Worm (Caenorhabditis elegans) whole organism, L4 larva: ENCODE results near the gene Y105C5B.9.

Source experiments
- D1046.2 ChIP-seq: fragments of 200-800 bp; sonication (Bioruptor generic); IDR thresholded peaks from 2 replicates; pipeline ENCODE4 v1.3.6; 2022; ENCODE audit warnings: missing genetic modification characterization, missing compliant biosample characterization
- F10B5.3 ChIP-seq: sonication (generic microtip); optimal IDR thresholded peaks from 2 replicates; lab custom pipeline; 2016; ENCODE audit warnings: mild to moderate bottlenecking, missing genetic modification characterization, missing compliant biosample characterization
- F37D6.2 ChIP-seq: sonication (generic microtip); optimal IDR thresholded peaks from 2 replicates; lab custom pipeline; 2016; ENCODE audit warnings: mild to moderate bottlenecking, missing genetic modification characterization, missing compliant biosample characterization
- F44E2.7 ChIP-seq: fragments of 200-800 bp; sonication (Bioruptor generic); IDR thresholded peaks from 2 replicates; pipeline ENCODE4 v2.1.2; 2022; ENCODE audit warnings: missing genetic modification characterization, missing compliant biosample characterization
- T26A8.4 ChIP-seq: fragments of 200-800 bp; sonication (Bioruptor generic); IDR thresholded peaks from 2 replicates; pipeline ENCODE4 v1.3.6; 2022; ENCODE audit warnings: missing genetic modification characterization, missing compliant biosample characterization
- Y48G9A.11 ChIP-seq: fragments of 200-800 bp; sonication (Bioruptor generic); IDR thresholded peaks from 2 replicates; pipeline ENCODE4 v1.3.6; 2022; ENCODE audit warnings: missing genetic modification reagents, missing genetic modification characterization, missing compliant biosample characterization
- ZK546.5 ChIP-seq, 2 experiments: sonication (generic microtip); optimal IDR thresholded peaks; 2 replicates each; lab custom pipeline; 2017; ENCODE audit warnings: missing biosample characterization in 2 of 2, missing genetic modification characterization in 2 of 2
- aha-1 ChIP-seq: fragments of 150-350 bp; peaks from one replicate; lab custom pipeline; 2014; ENCODE audit warnings: missing biosample characterization, missing genetic modification characterization
- attf-4 ChIP-seq: sonication (generic microtip); optimal IDR thresholded peaks from 3 replicates; lab custom pipeline; 2017; ENCODE audit warnings: missing biosample characterization, missing genetic modification characterization
- ces-1 ChIP-seq: fragments of 150-350 bp; sonication (generic microtip); optimal IDR thresholded peaks from 4 replicates; lab custom pipeline; 2014; ENCODE audit warnings: missing biosample characterization, missing genetic modification reagents, missing genetic modification characterization
- cey-2 ChIP-seq: sonication (generic microtip); optimal IDR thresholded peaks from 3 replicates; lab custom pipeline; 2017; ENCODE audit warnings: missing genetic modification characterization, mild to moderate bottlenecking, missing compliant biosample characterization, antibody characterized with exemption, borderline replicate concordance; ENCODE audit not compliant: insufficient read depth
- ctbp-1 ChIP-seq: fragments of 200-800 bp; sonication (Bioruptor generic); IDR thresholded peaks from 2 replicates; pipeline ENCODE4 v1.3.6; 2022; ENCODE audit warnings: missing genetic modification reagents, missing genetic modification characterization, missing compliant biosample characterization
- duxl-1 ChIP-seq: sonication (generic microtip); optimal IDR thresholded peaks from 2 replicates; lab custom pipeline; 2016; ENCODE audit warnings: mild to moderate bottlenecking, missing genetic modification characterization, moderate library complexity, missing compliant biosample characterization; ENCODE audit not compliant: poor library complexity
- hif-1 ChIP-seq, 2 experiments: sonication (generic microtip); optimal IDR thresholded peaks; 2 replicates each; lab custom pipeline; 2016 to 2017; ENCODE audit warnings: missing compliant biosample characterization in 2 of 2, missing genetic modification characterization in 2 of 2, missing genetic modification reagents in 2 of 2, missing genotype in 2 of 2, mild to moderate bottlenecking in 1 of 2
- hlh-30 ChIP-seq: sonication (generic microtip); optimal IDR thresholded peaks from 2 replicates; lab custom pipeline; 2017; ENCODE audit warnings: antibody characterized with exemption, mild to moderate bottlenecking, missing genetic modification characterization, missing compliant biosample characterization; ENCODE audit not compliant: insufficient read depth
- hmg-1.1 ChIP-seq: fragments of 200-800 bp; sonication (Bioruptor generic); IDR thresholded peaks from 2 replicates; pipeline ENCODE4 v1.3.6; 2022; ENCODE audit warnings: missing genetic modification reagents, missing genetic modification characterization, missing compliant biosample characterization
- lim-7 ChIP-seq: fragments of 200-800 bp; sonication (Bioruptor generic); IDR thresholded peaks from 2 replicates; pipeline ENCODE4 v1.3.6; 2022; ENCODE audit warnings: missing genetic modification characterization, missing compliant biosample characterization
- lin-13 ChIP-seq: fragments of 150-350 bp; optimal IDR thresholded peaks from 2 replicates; lab custom pipeline; 2014; ENCODE audit warnings: missing biosample characterization, missing genetic modification reagents, missing genetic modification characterization
- lin-29 ChIP-seq: fragments of 200-800 bp; sonication (Bioruptor generic); IDR thresholded peaks from 2 replicates; pipeline ENCODE4 v1.3.6; 2022; ENCODE audit warnings: missing genetic modification reagents, missing genetic modification characterization, missing compliant biosample characterization
- madf-5 ChIP-seq, 2 experiments: fragments of 200-800 bp; sonication (Bioruptor generic); IDR thresholded peaks; 2 replicates each; pipeline ENCODE4 v1.3.6; 2022; ENCODE audit warnings: missing compliant biosample characterization in 2 of 2, missing genetic modification characterization in 2 of 2
- mdl-1 ChIP-seq, 2 experiments: fragments of 150-350 bp in 1 of 2; sonication (generic microtip) in 1 of 2; optimal IDR thresholded peaks; 2 replicates each; lab custom pipeline; 2014 to 2017; ENCODE audit warnings: missing biosample characterization in 2 of 2, missing genetic modification characterization in 2 of 2
- mxl-2 ChIP-seq: fragments of 200-800 bp; sonication (Bioruptor generic); conservative IDR thresholded peaks from 2 replicates; pipeline ENCODE4 v1.3.6; 2022; ENCODE audit warnings: missing genetic modification reagents, missing genetic modification characterization, missing compliant biosample characterization
- nhr-11 ChIP-seq: fragments of 150-350 bp; optimal IDR thresholded peaks from 2 replicates; lab custom pipeline; 2014; ENCODE audit warnings: missing biosample characterization, missing genetic modification characterization
- nhr-237 ChIP-seq: sonication (generic microtip); optimal IDR thresholded peaks from 2 replicates; lab custom pipeline; 2017; ENCODE audit warnings: missing biosample characterization, missing genetic modification characterization
- nhr-28 ChIP-seq: fragments of 150-350 bp; optimal IDR thresholded peaks from 2 replicates; lab custom pipeline; 2014; ENCODE audit warnings: missing biosample characterization, missing genetic modification characterization
- rbr-2 ChIP-seq: sonication (generic microtip); optimal IDR thresholded peaks from 2 replicates; lab custom pipeline; 2016; ENCODE audit warnings: missing genotype, missing genetic modification characterization, missing compliant biosample characterization
- set-16 ChIP-seq: fragments of 200-800 bp; sonication (Bioruptor generic); IDR thresholded peaks from 2 replicates; pipeline ENCODE4 v1.3.6; 2022; ENCODE audit warnings: missing genetic modification reagents, missing genetic modification characterization, missing compliant biosample characterization
- spr-1 ChIP-seq: sonication (generic microtip); optimal IDR thresholded peaks from 2 replicates; lab custom pipeline; 2016; ENCODE audit warnings: mild to moderate bottlenecking, missing genetic modification characterization, missing compliant biosample characterization
- tag-97 ChIP-seq: fragments of 200-800 bp; sonication (Bioruptor generic); IDR thresholded peaks from 2 replicates; pipeline ENCODE4 v1.3.6; 2022; ENCODE audit warnings: missing genetic modification characterization, missing compliant biosample characterization
- zag-1 ChIP-seq: fragments of 150-350 bp; optimal IDR thresholded peaks from 2 replicates; lab custom pipeline; 2014; ENCODE audit warnings: missing biosample characterization, missing genetic modification characterization
- zfp-3 ChIP-seq: fragments of 200-800 bp; sonication (Bioruptor generic); conservative IDR thresholded peaks from 2 replicates; pipeline ENCODE4 v1.3.6; 2022; ENCODE audit warnings: missing genetic modification reagents, missing genetic modification characterization, missing compliant biosample characterization
- zip-11 ChIP-seq: fragments of 200-800 bp; sonication (Bioruptor generic); IDR thresholded peaks from 2 replicates; pipeline ENCODE4 v1.3.6; 2022; ENCODE audit warnings: missing genetic modification characterization, missing compliant biosample characterization
- zip-2 ChIP-seq: fragments of 150-350 bp; optimal IDR thresholded peaks from 2 replicates; lab custom pipeline; 2014; ENCODE audit warnings: missing biosample characterization, missing genetic modification characterization

Y105C5B.9 gene

DNA sequence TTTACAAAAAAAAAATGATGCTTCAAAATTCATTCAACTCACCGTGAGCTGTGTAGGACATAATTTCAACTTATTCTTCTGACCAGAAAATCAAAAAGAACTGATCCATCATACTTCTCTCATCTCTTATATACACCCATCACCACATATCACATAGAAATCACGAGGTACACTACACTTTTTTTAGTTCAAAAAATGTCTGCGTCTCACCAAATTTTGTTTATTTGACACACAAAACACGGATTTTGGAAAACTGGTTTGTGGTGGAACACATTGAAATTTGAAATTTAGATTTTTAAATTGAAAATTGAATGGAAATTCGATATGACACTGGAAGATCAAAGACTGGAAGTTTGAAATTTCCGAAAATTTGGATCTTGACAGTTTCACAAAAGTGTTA, 29.3 kb upstream of the Y105C5B.9 start, which contains the start of gene Y105C5B.5 (continued):
- peak; percentile 100 for TF ChIP-seq nhr-28 (tag; lab: Kevin White, UChicago)
- no peak for TF ChIP-seq ctbp-1 (GFP tag; lab: Robert Waterston, UW)
- no peak for TF ChIP-seq hif-1 (tag; optimal IDR thresholded peaks at IDR 0.05; lab: Kevin White, UChicago)
- TF ChIP-seq zip-11 (GFP tag; lab: Robert Waterston, UW), result no peak
- TF ChIP-seq rbr-2 (tag; lab: Kevin White, UChicago), result no peak
- TF ChIP-seq D1046.2 (GFP tag; lab: Robert Waterston, UW), result no peak
- TF ChIP-seq aha-1, result peak; percentile 28
- TF ChIP-seq F37D6.2 (tag; lab: Kevin White, UChicago), result no peak
- no peak for TF ChIP-seq hmg-1.1 (GFP tag; lab: Robert Waterston, UW)
- no peak for TF ChIP-seq lin-29 (GFP tag; lab: Robert Waterston, UW)
- no peak for TF ChIP-seq spr-1 (tag; lab: Kevin White, UChicago)
- no peak for TF ChIP-seq ces-1 (GFP tag; lab: Kevin White, UChicago)
- TF ChIP-seq set-16 (GFP tag; lab: Robert Waterston, UW), result no peak

DNA sequence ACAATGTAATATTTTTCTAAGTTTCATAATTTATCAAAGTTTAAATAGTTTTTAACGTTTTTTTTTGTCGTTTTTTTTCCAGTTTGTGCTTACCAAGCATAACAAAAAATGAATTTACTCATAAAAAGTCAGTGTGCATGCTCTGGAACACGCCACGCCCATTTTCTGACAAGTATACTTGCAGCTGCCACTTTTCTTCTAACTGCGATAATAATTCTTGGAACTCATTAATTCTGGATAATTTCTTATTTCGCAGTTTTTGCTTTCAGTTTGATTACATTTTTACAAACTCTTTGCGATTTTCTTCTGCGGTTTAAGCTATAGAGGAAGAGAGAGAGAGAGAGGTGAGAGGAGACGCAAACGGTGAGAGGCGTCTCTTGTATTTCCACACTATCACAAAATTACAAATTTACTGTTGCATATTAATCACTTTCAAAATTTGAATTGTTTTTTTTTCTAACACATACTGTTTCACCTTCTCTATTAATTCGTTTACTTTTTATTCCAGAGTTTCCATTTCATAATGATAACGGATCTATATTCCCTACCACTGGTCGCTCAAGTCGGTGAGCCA, 24.2 kb upstream of the Y105C5B.9 start, which contains the start of gene srv-15:
Gene srv-15 (plus strand): TSS at position 524 of the 574 bp plus-strand sequence.
- no peak for TF ChIP-seq ZK546.5 (tag; optimal IDR thresholded peaks at IDR 0.05; lab: Kevin White, UChicago)
- peak; percentile 8 for TF ChIP-seq nhr-11 (tag; lab: Kevin White, UChicago)
- TF ChIP-seq zip-2 (tag; lab: Kevin White, UChicago), result no peak
- TF ChIP-seq nhr-237 (tag; lab: Kevin White, UChicago), result no peak
- no peak for TF ChIP-seq zag-1
- TF ChIP-seq duxl-1 (tag; lab: Kevin White, UChicago), result no peak
- peak; percentile 61 for TF ChIP-seq aha-1
- TF ChIP-seq hmg-1.1 (GFP tag; lab: Robert Waterston, UW), result no peak

DNA sequence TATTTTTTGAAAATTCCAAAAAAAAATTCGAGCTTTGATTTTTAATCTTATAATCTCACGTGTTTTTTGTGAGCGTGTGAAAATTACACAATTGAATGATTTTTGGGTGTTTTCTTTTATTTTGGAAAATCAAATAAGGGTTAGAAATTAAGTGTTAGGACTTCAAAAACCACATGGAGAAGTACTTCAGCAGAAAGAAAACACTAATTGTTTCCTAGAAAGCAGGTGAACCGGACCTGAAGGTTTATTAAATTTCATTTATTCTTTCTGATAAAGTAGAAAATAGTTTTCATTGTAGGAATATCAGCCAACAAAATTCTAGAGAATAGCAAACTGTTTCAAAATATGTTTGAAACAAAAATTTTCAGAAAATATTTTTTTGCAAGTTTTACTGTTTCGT, 22.1 kb upstream of the Y105C5B.9 start:
- TF ChIP-seq lin-13 (GFP tag; lab: Kevin White, UChicago) (no peak), F44E2.7 (GFP tag; lab: Robert Waterston, UW) (no peak), tag-97 (GFP tag; lab: Robert Waterston, UW) (no peak), zfp-3 (GFP tag; lab: Robert Waterston, UW) (no peak), zag-1 (no peak), Y48G9A.11 (GFP tag; lab: Robert Waterston, UW) (no peak), set-16 (GFP tag; lab: Robert Waterston, UW) (no peak), lim-7 (GFP tag; lab: Robert Waterston, UW) (no peak), D1046.2 (GFP tag; lab: Robert Waterston, UW) (no peak), zip-2 (tag; lab: Kevin White, UChicago) (no peak), cey-2 (tag; lab: Kevin White, UChicago) (no peak)
- TF ChIP-seq, all 104 proteins: peak for 0

DNA sequence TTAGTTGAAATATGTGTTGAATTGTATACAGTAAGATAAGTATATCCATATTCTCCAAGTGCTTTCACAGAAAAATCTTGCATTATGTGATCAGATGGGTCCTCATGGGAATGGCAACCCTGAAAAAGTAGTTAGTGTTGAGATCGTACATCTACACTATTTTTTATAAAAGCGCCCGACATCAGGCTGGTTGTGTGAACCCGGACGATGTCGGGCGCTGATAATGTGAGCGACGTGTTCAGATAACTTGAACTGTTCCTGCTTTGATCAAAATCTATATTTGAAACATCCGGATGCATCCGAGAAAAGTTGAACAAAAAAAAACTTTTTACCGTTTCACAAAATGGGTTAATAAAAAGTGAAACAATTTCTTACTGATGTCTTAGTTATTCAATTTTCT, 15.3 kb upstream of the Y105C5B.9 start:
- TF ChIP-seq hlh-30 (tag; lab: Kevin White, UChicago) (no peak), hmg-1.1 (GFP tag; lab: Robert Waterston, UW) (no peak), set-16 (GFP tag; lab: Robert Waterston, UW) (no peak), mdl-1 (tag; optimal IDR thresholded peaks at IDR 0.05; lab: Kevin White, UChicago) (no peak), T26A8.4 (no peak), F10B5.3 (tag; lab: Kevin White, UChicago) (no peak), attf-4 (no peak), ZK546.5 (tag; optimal IDR thresholded peaks at IDR 0.05; lab: Kevin White, UChicago) (no peak), spr-1 (tag; lab: Kevin White, UChicago) (no peak), tag-97 (GFP tag; lab: Robert Waterston, UW) (no peak)

DNA sequence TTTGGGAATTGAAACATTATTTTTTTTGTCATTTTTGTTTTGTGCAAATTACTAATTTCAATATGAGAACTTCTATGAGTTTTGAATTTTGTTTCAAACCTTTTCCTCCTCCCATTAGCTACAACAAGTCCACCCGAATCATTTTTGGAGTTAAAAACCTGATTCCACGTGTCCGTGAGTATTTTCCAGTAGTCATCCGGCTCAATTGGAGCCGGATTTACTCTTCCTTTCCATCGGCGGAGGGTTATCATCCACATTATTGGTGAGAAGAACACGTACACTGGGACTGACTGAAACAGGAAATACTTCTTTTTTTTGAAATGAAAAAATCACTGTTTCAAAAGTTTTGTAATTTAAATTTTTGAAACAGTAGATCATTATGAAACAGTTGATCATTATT, 7.4 kb upstream of the Y105C5B.9 start:
- TF ChIP-seq aha-1 (peak; percentile 96), spr-1 (tag; lab: Kevin White, UChicago) (no peak), mxl-2 (GFP tag; lab: Robert Waterston, UW) (no peak), madf-5 (GFP tag; IDR thresholded peaks at IDR 0.05; lab: Robert Waterston, UW) (no peak)
